Worm (Caenorhabditis elegans) whole organism, late embryonic: ENCODE data around the gene nlp-76.

Experiments used
- ceh-45 ChIP-seq: fragments of 200-800 bp; sonication (Bioruptor generic); IDR thresholded peaks from 2 replicates; pipeline ENCODE4 v1.3.6; 2022; ENCODE audit warnings: missing genetic modification reagents, missing genetic modification characterization, missing compliant biosample characterization
- lin-11 ChIP-seq: fragments of 200-800 bp; sonication (Bioruptor generic); optimal IDR thresholded peaks from 2 replicates; lab custom pipeline; 2018; ENCODE audit warnings: mild to moderate bottlenecking, missing genetic modification characterization, missing compliant biosample characterization

- TF ChIP-seq lin-11 (tag; lab: Kevin White, UChicago) = no peak
- TF ChIP-seq ceh-45 (GFP tag; lab: Robert Waterston, UW) = no peak
Observed at ce11 chrX:12635010-12635409, 28.7 kb downstream of the nlp-76 start.
